Worm (Caenorhabditis elegans) whole organism, mixed stage, embryonic: ENCODE results near the gene asns-1.

ENCODE experiments used
- bed-3 ChIP-seq: fragments of 200-800 bp; sonication (Bioruptor generic); optimal IDR thresholded peaks from 3 replicates; lab custom pipeline; 2018; ENCODE audit warnings: mild to moderate bottlenecking, missing genetic modification characterization, moderate library complexity, missing compliant biosample characterization
- ceh-43 ChIP-seq: fragments of 200-800 bp; sonication (Bioruptor generic); optimal IDR thresholded peaks from 2 replicates; lab custom pipeline; 2018; ENCODE audit warnings: mild to moderate bottlenecking, missing genetic modification characterization, moderate library complexity, missing compliant biosample characterization
- flh-1 ChIP-seq: fragments of 200-800 bp; sonication (Bioruptor generic); optimal IDR thresholded peaks from 2 replicates; lab custom pipeline; 2018; ENCODE audit warnings: mild to moderate bottlenecking, missing genetic modification characterization, moderate library complexity, missing compliant biosample characterization
- lin-32 ChIP-seq: fragments of 200-800 bp; sonication (Bioruptor generic); optimal IDR thresholded peaks from 2 replicates; lab custom pipeline; 2018; ENCODE audit warnings: mild to moderate bottlenecking, missing genetic modification characterization, missing compliant biosample characterization
- lsy-2 ChIP-seq: fragments of 150-350 bp; optimal IDR thresholded peaks from 2 replicates; lab custom pipeline; 2014; ENCODE audit warnings: missing biosample characterization, missing genetic modification characterization
- mep-1 ChIP-seq: fragments of 150-350 bp; optimal IDR thresholded peaks from 2 replicates; lab custom pipeline; 2017; ENCODE audit warnings: missing biosample characterization, missing genetic modification reagents, missing genetic modification characterization, inconsistent platforms
- nhr-12 ChIP-seq: fragments of 150-350 bp; optimal IDR thresholded peaks from 2 replicates; lab custom pipeline; 2014; ENCODE audit warnings: missing biosample characterization, missing genetic modification characterization
- snpc-4 ChIP-seq: fragments of 150-350 bp; optimal IDR thresholded peaks from 2 replicates; lab custom pipeline; 2014; ENCODE audit warnings: missing biosample characterization, missing genetic modification characterization
- ztf-11 ChIP-seq: fragments of 150-350 bp; optimal IDR thresholded peaks from 2 replicates; lab custom pipeline; 2014; ENCODE audit warnings: missing biosample characterization, missing genetic modification characterization

- TF ChIP-seq nhr-12 (no peak), mep-1 (tag; lab: Kevin White, UChicago) (no peak), lsy-2 (no peak), bed-3 (no peak), flh-1 (GFP tag; lab: Kevin White, UChicago) (no peak), ceh-43 (GFP tag; lab: Kevin White, UChicago) (no peak), ztf-11 (tag; lab: Kevin White, UChicago) (no peak), snpc-4 (tag; lab: Kevin White, UChicago) (no peak), lin-32 (GFP tag; lab: Kevin White, UChicago) (no peak)
Observed at ce11 chrV:8588079-8588478, 42.1 kb downstream of the asns-1 start, which contains the start of gene C10B5.3.
